Worm (Caenorhabditis elegans) whole organism, L2 larva: ENCODE measurements around the gene F57G9.7.

ENCODE experiments used
- C34F6.9 ChIP-seq: fragments of 150-350 bp; optimal IDR thresholded peaks from 2 replicates; lab custom pipeline; 2014; ENCODE audit warnings: missing biosample characterization, missing genetic modification characterization
- F13H6.1 ChIP-seq: sonication (generic microtip); optimal IDR thresholded peaks from 2 replicates; lab custom pipeline; 2016; ENCODE audit warnings: missing genetic modification characterization, missing compliant biosample characterization
- ZK546.5 ChIP-seq: sonication (generic microtip); optimal IDR thresholded peaks from 2 replicates; lab custom pipeline; 2017; ENCODE audit warnings: missing biosample characterization, missing genetic modification characterization
- blmp-1 ChIP-seq: sonication (generic microtip); optimal IDR thresholded peaks from 2 replicates; lab custom pipeline; 2017; ENCODE audit warnings: missing genetic modification characterization, mild to moderate bottlenecking, missing compliant biosample characterization, antibody characterized with exemption, moderate library complexity; ENCODE audit not compliant: insufficient read depth
- ceh-16 ChIP-seq: fragments of 150-350 bp; optimal IDR thresholded peaks from 2 replicates; lab custom pipeline; 2014; ENCODE audit warnings: missing biosample characterization, missing genetic modification characterization
- crh-2 ChIP-seq: sonication (generic microtip); optimal IDR thresholded peaks from 2 replicates; lab custom pipeline; 2017; ENCODE audit warnings: missing biosample characterization, missing genetic modification characterization
- dmd-4 ChIP-seq: sonication (generic microtip); optimal IDR thresholded peaks from 2 replicates; lab custom pipeline; 2017; ENCODE audit warnings: missing biosample characterization, missing genetic modification characterization
- mdl-1 ChIP-seq, 2 experiments: fragments of 150-350 bp in 1 of 2; sonication (generic microtip) in 1 of 2; optimal IDR thresholded peaks; 2 replicates each; lab custom pipeline; 2017; ENCODE audit warnings: missing biosample characterization in 2 of 2, missing genetic modification characterization in 2 of 2
- nhr-129 ChIP-seq: fragments of 150-350 bp; optimal IDR thresholded peaks from 2 replicates; lab custom pipeline; 2014; ENCODE audit warnings: missing biosample characterization, missing genetic modification characterization
- nhr-237 ChIP-seq: fragments of 150-350 bp; optimal IDR thresholded peaks from 2 replicates; lab custom pipeline; 2014; ENCODE audit warnings: missing biosample characterization, missing genetic modification characterization
- nhr-6 ChIP-seq: fragments of 150-350 bp; optimal IDR thresholded peaks from 2 replicates; lab custom pipeline; 2014; ENCODE audit warnings: missing biosample characterization, missing genetic modification characterization
- sem-4 ChIP-seq: fragments of 150-350 bp; optimal IDR thresholded peaks from 2 replicates; lab custom pipeline; 2014; ENCODE audit warnings: missing biosample characterization, missing genetic modification reagents, missing genetic modification characterization
- sma-9 ChIP-seq, 2 experiments: fragments of 150-350 bp in 1 of 2; sonication (generic microtip) in 1 of 2; optimal IDR thresholded peaks; 2 replicates each; lab custom pipeline; 2014 to 2016; ENCODE audit warnings: missing genetic modification characterization in 2 of 2, mild to moderate bottlenecking in 1 of 2, missing biosample characterization in 1 of 2, missing compliant biosample characterization in 1 of 2, missing genetic modification reagents in 1 of 2, moderate library complexity in 1 of 2
- unc-39 ChIP-seq: fragments of 150-350 bp; optimal IDR thresholded peaks from 2 replicates; lab custom pipeline; 2014; ENCODE audit warnings: missing biosample characterization, missing genetic modification characterization

The F57G9.7 gene

DNA sequence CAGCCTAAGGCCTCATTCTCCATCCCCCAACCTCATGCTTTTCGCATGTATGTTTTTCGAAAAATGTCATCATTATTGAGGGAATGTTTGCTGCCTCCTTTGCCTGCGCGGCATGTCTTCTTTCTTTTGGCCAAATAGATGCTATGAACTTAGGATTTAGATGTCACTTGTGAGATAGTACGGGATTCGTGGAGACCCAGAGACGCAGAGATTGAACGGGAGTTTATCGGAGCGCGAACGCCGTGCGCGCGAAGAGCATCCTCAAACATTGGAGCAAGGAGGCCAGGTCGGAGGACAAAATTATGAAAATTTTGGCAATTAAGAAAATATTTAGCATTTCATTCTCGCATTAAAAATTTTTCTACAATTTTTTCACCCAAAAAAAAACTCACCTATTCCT, 48.6 kb downstream of the F57G9.7 start:
- no peak for TF ChIP-seq crh-2 (tag; lab: Kevin White, UChicago)
- no peak for TF ChIP-seq mdl-1 (tag; optimal IDR thresholded peaks at IDR 0.05; lab: Kevin White, UChicago)
- no peak for TF ChIP-seq nhr-237 (tag; lab: Kevin White, UChicago)
- TF ChIP-seq sma-9 (GFP tag; optimal IDR thresholded peaks at IDR 0.05; lab: Kevin White, UChicago): no peak
- TF ChIP-seq sma-9 (tag; optimal IDR thresholded peaks at IDR 0.05; lab: Kevin White, UChicago): no peak
- TF ChIP-seq, all 48 proteins: peak for 0

ce11 chrII:12346289-12346989, 51.1 kb downstream of the F57G9.7 start:
- TF ChIP-seq blmp-1 (tag; lab: Kevin White, UChicago) (no peak), unc-39 (tag; lab: Kevin White, UChicago) (no peak), ZK546.5 (tag; lab: Kevin White, UChicago) (no peak), sma-9 (GFP tag; optimal IDR thresholded peaks at IDR 0.05; lab: Kevin White, UChicago) (no peak), sma-9 (tag; optimal IDR thresholded peaks at IDR 0.05; lab: Kevin White, UChicago) (no peak), sem-4 (no peak), nhr-6 (tag; lab: Kevin White, UChicago) (no peak), dmd-4 (tag; lab: Kevin White, UChicago) (no peak), C34F6.9 (tag; lab: Kevin White, UChicago) (no peak), ceh-16 (no peak)

DNA sequence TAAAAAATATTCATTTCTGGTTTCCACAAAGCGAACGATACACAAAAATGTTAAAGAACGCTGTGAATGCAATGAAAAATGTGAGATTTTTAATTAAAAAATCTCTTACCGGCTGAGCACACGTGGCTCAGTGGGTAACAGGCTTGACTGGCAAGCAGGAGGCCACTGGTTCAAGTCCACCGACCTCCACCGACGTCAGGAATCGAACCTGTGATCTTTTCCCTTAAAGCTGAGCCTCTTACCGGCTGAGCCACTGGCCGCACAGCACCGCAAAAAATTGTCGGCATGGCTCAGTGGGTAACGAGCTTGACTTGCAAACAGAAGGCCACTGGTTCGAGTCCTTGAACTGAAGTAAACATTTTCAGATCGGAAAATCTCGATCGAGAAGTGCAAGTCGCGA, 52.8 kb downstream of the F57G9.7 start, which contains the start of gene C44C11.6:
TSS of gene C44C11.6 (plus strand) at position 23 of the 400 bp plus-strand sequence.
- peak; percentile 11 for TF ChIP-seq nhr-129 (tag; lab: Kevin White, UChicago)
- TF ChIP-seq F13H6.1 (tag; lab: Kevin White, UChicago): peak; percentile 5
- no peak for TF ChIP-seq sem-4
- no peak for TF ChIP-seq nhr-237 (tag; lab: Kevin White, UChicago)
